Worm (Caenorhabditis elegans) whole organism, late embryonic: ENCODE measurements around the gene pph-2.

ENCODE experiments used
- Y22D7AL.16 ChIP-seq: sonication (generic microtip); optimal IDR thresholded peaks from 2 replicates; lab custom pipeline; 2016; ENCODE audit warnings: missing genetic modification characterization, missing compliant biosample characterization
- ceh-34 ChIP-seq: sonication (generic microtip); optimal IDR thresholded peaks from 2 replicates; lab custom pipeline; 2016; ENCODE audit warnings: mild to moderate bottlenecking, missing genetic modification characterization, missing compliant biosample characterization
- ceh-6 ChIP-seq: fragments of 200-800 bp; sonication (Bioruptor generic); optimal IDR thresholded peaks from 2 replicates; lab custom pipeline; 2018; ENCODE audit warnings: mild to moderate bottlenecking, missing genetic modification characterization, missing compliant biosample characterization
- elt-4 ChIP-seq: sonication (generic microtip); optimal IDR thresholded peaks from 2 replicates; lab custom pipeline; 2016; ENCODE audit warnings: missing genetic modification characterization, missing compliant biosample characterization
- nhr-11 ChIP-seq: fragments of 150-350 bp; optimal IDR thresholded peaks from 2 replicates; lab custom pipeline; 2014; ENCODE audit warnings: missing biosample characterization, missing genetic modification characterization
- pqm-1 ChIP-seq: sonication (generic microtip); optimal IDR thresholded peaks from 2 replicates; lab custom pipeline; 2016; ENCODE audit warnings: missing genetic modification characterization, missing compliant biosample characterization
- sox-2 ChIP-seq: fragments of 200-800 bp; sonication (Bioruptor generic); IDR thresholded peaks from 2 replicates; pipeline ENCODE4 v1.3.6; 2022; ENCODE audit warnings: missing genetic modification reagents, missing genetic modification characterization, missing compliant biosample characterization
- zip-5 ChIP-seq: sonication (generic microtip); optimal IDR thresholded peaks from 2 replicates; lab custom pipeline; 2016; ENCODE audit warnings: missing genetic modification characterization, missing compliant biosample characterization

DNA sequence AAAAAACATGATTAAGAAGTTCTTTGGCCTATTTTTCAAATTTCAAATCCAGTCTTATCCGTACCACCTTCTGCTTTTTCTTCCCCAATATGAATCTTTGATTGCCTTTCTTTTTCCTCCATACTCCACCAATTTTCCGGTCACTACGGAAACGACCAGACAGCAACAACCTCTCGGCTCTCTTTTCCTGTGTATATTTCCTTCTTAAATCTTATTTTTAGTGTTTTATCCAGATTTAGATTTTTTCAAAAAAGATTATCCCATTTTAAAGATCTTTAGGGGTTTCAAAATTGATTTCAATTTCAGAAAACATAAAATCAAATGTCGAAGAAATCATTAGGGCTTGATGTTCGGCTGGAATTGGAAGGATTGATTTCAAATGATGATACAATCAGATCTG, 13.3 kb downstream of the pph-2 start, which contains the start of gene trpa-1:
- no peak for TF ChIP-seq zip-5 (tag; lab: Kevin White, UChicago)
- no peak for TF ChIP-seq ceh-34
- TF ChIP-seq pqm-1 (tag; lab: Kevin White, UChicago) = no peak
- TF ChIP-seq ceh-6 (GFP tag; lab: Kevin White, UChicago) = no peak
- TF ChIP-seq elt-4 = no peak
- TF ChIP-seq Y22D7AL.16 (tag; lab: Kevin White, UChicago) = no peak
- TF ChIP-seq nhr-11 (tag; lab: Kevin White, UChicago) = no peak
- TF ChIP-seq sox-2 (GFP tag; lab: Robert Waterston, UW) = no peak
